Worm (Caenorhabditis elegans) whole organism, mixed stage, embryonic: ENCODE data around the gene sel-8.

Source experiments
- M03D4.4 ChIP-seq: sonication (generic microtip); optimal IDR thresholded peaks from 2 replicates; lab custom pipeline; 2017; ENCODE audit warnings: mild to moderate bottlenecking, missing genetic modification characterization, missing compliant biosample characterization
- bed-3 ChIP-seq: fragments of 200-800 bp; sonication (Bioruptor generic); optimal IDR thresholded peaks from 3 replicates; lab custom pipeline; 2018; ENCODE audit warnings: mild to moderate bottlenecking, missing genetic modification characterization, moderate library complexity, missing compliant biosample characterization
- blmp-1 ChIP-seq: fragments of 150-350 bp; optimal IDR thresholded peaks from 2 replicates; lab custom pipeline; 2014; ENCODE audit warnings: missing biosample characterization, missing genetic modification characterization
- ceh-39 ChIP-seq: fragments of 150-350 bp; optimal IDR thresholded peaks from 2 replicates; lab custom pipeline; 2014; ENCODE audit warnings: missing biosample characterization, missing genetic modification characterization
- ceh-43 ChIP-seq: fragments of 200-800 bp; sonication (Bioruptor generic); optimal IDR thresholded peaks from 2 replicates; lab custom pipeline; 2018; ENCODE audit warnings: mild to moderate bottlenecking, missing genetic modification characterization, moderate library complexity, missing compliant biosample characterization
- ceh-83 ChIP-seq: fragments of 200-800 bp; sonication (Bioruptor generic); optimal IDR thresholded peaks from 2 replicates; lab custom pipeline; 2018; ENCODE audit warnings: mild to moderate bottlenecking, missing genetic modification characterization, missing compliant biosample characterization
- ces-1 ChIP-seq: fragments of 150-350 bp; optimal IDR thresholded peaks from 2 replicates; lab custom pipeline; 2014; ENCODE audit warnings: missing biosample characterization, missing genetic modification reagents, missing genetic modification characterization
- cnd-1 ChIP-seq: fragments of 200-800 bp; sonication (Bioruptor generic); optimal IDR thresholded peaks from 2 replicates; lab custom pipeline; 2018; ENCODE audit warnings: mild to moderate bottlenecking, missing genetic modification characterization, missing compliant biosample characterization
- drap-1 ChIP-seq: fragments of 200-800 bp; sonication (Bioruptor generic); optimal IDR thresholded peaks from 3 replicates; lab custom pipeline; 2018; ENCODE audit warnings: mild to moderate bottlenecking, missing genetic modification characterization, missing compliant biosample characterization
- elt-1 ChIP-seq: sonication (generic microtip); optimal IDR thresholded peaks from 2 replicates; lab custom pipeline; 2017; ENCODE audit warnings: missing genetic modification characterization, mild to moderate bottlenecking, missing compliant biosample characterization, antibody characterized with exemption, moderate library complexity, borderline replicate concordance; ENCODE audit not compliant: insufficient read depth
- elt-3 ChIP-seq: fragments of 150-350 bp; optimal IDR thresholded peaks from 2 replicates; lab custom pipeline; 2014; ENCODE audit warnings: missing biosample characterization, missing genetic modification characterization
- flh-1 ChIP-seq: fragments of 200-800 bp; sonication (Bioruptor generic); optimal IDR thresholded peaks from 2 replicates; lab custom pipeline; 2018; ENCODE audit warnings: mild to moderate bottlenecking, missing genetic modification characterization, moderate library complexity, missing compliant biosample characterization
- ham-2 ChIP-seq: fragments of 200-800 bp; sonication (Bioruptor generic); optimal IDR thresholded peaks from 2 replicates; lab custom pipeline; 2018; ENCODE audit warnings: mild to moderate bottlenecking, missing genetic modification characterization, missing compliant biosample characterization
- hlh-1 ChIP-seq: fragments of 150-350 bp; optimal IDR thresholded peaks from 2 replicates; lab custom pipeline; 2014; ENCODE audit warnings: missing biosample characterization, missing genetic modification reagents, missing genetic modification characterization
- lin-13 ChIP-seq: fragments of 150-350 bp; optimal IDR thresholded peaks from 2 replicates; lab custom pipeline; 2014; ENCODE audit warnings: missing biosample characterization, missing genetic modification characterization
- lin-32 ChIP-seq: fragments of 200-800 bp; sonication (Bioruptor generic); optimal IDR thresholded peaks from 2 replicates; lab custom pipeline; 2018; ENCODE audit warnings: mild to moderate bottlenecking, missing genetic modification characterization, missing compliant biosample characterization
- lsy-2 ChIP-seq: fragments of 150-350 bp; optimal IDR thresholded peaks from 2 replicates; lab custom pipeline; 2014; ENCODE audit warnings: missing biosample characterization, missing genetic modification characterization
- mab-5 ChIP-seq: fragments of 150-350 bp; optimal IDR thresholded peaks from 2 replicates; lab custom pipeline; 2014; ENCODE audit warnings: missing biosample characterization, missing genetic modification characterization
- mep-1 ChIP-seq: fragments of 150-350 bp; optimal IDR thresholded peaks from 2 replicates; lab custom pipeline; 2017; ENCODE audit warnings: missing biosample characterization, missing genetic modification reagents, missing genetic modification characterization, inconsistent platforms
- mls-2 ChIP-seq: sonication (generic microtip); optimal IDR thresholded peaks from 2 replicates; lab custom pipeline; 2016; ENCODE audit warnings: mild to moderate bottlenecking, missing genetic modification characterization, moderate library complexity, missing compliant biosample characterization
- nhr-12 ChIP-seq: fragments of 150-350 bp; optimal IDR thresholded peaks from 2 replicates; lab custom pipeline; 2014; ENCODE audit warnings: missing biosample characterization, missing genetic modification characterization
- nhr-2 ChIP-seq: fragments of 150-350 bp; optimal IDR thresholded peaks from 2 replicates; lab custom pipeline; 2014; ENCODE audit warnings: missing biosample characterization, missing genetic modification characterization
- nhr-237 ChIP-seq: fragments of 150-350 bp; optimal IDR thresholded peaks from 2 replicates; lab custom pipeline; 2014; ENCODE audit warnings: missing biosample characterization, missing genetic modification characterization
- nhr-28 ChIP-seq: fragments of 150-350 bp; optimal IDR thresholded peaks from 2 replicates; lab custom pipeline; 2014; ENCODE audit warnings: missing biosample characterization, missing genetic modification characterization
- nhr-76 ChIP-seq: sonication (generic microtip); optimal IDR thresholded peaks from 2 replicates; lab custom pipeline; 2017; ENCODE audit warnings: missing biosample characterization, missing genetic modification characterization
- pha-4 ChIP-seq: fragments of 150-350 bp; optimal IDR thresholded peaks from 2 replicates; lab custom pipeline; 2018; ENCODE audit warnings: missing biosample characterization, missing genetic modification reagents, missing genetic modification characterization
- sem-2 ChIP-seq: fragments of 200-800 bp; sonication (Bioruptor generic); optimal IDR thresholded peaks from 2 replicates; lab custom pipeline; 2018; ENCODE audit warnings: mild to moderate bottlenecking, missing genetic modification characterization, missing compliant biosample characterization
- snpc-4 ChIP-seq: fragments of 150-350 bp; optimal IDR thresholded peaks from 2 replicates; lab custom pipeline; 2014; ENCODE audit warnings: missing biosample characterization, missing genetic modification characterization
- sptf-1 ChIP-seq: sonication (generic microtip); optimal IDR thresholded peaks from 2 replicates; lab custom pipeline; 2017; ENCODE audit warnings: mild to moderate bottlenecking, missing genetic modification characterization, moderate library complexity, missing compliant biosample characterization
- tbx-8 ChIP-seq: fragments of 200-800 bp; sonication (Bioruptor generic); optimal IDR thresholded peaks from 2 replicates; lab custom pipeline; 2018; ENCODE audit warnings: mild to moderate bottlenecking, missing genetic modification characterization, moderate library complexity, missing compliant biosample characterization
- unc-120 ChIP-seq: sonication (generic microtip); optimal IDR thresholded peaks from 2 replicates; lab custom pipeline; 2017; ENCODE audit warnings: missing genetic modification characterization, missing compliant biosample characterization; ENCODE audit not compliant: poor library complexity, severe bottlenecking
- unc-39 ChIP-seq: fragments of 150-350 bp; optimal IDR thresholded peaks from 2 replicates; lab custom pipeline; 2014; ENCODE audit warnings: missing biosample characterization, missing genetic modification characterization
- unc-62 ChIP-seq: fragments of 150-350 bp; optimal IDR thresholded peaks from 2 replicates; lab custom pipeline; 2014; ENCODE audit warnings: missing biosample characterization, missing genetic modification reagents, missing genetic modification characterization
- zip-8 ChIP-seq: fragments of 150-350 bp; optimal IDR thresholded peaks from 2 replicates; lab custom pipeline; 2014; ENCODE audit warnings: missing biosample characterization, missing genetic modification characterization
- ztf-11 ChIP-seq: fragments of 150-350 bp; optimal IDR thresholded peaks from 2 replicates; lab custom pipeline; 2014; ENCODE audit warnings: missing biosample characterization, missing genetic modification characterization

sel-8 gene

ce11 chrIII:3670336-3670735, 43.4 kb upstream of the sel-8 start, which contains the start of gene C46F11.6:
C46F11.6 (minus strand) TSS chrIII:3670436.
- no peak for TF ChIP-seq blmp-1
- TF ChIP-seq mls-2 (tag; lab: Kevin White, UChicago), result no peak
- no peak for TF ChIP-seq ztf-11 (tag; lab: Kevin White, UChicago)
- TF ChIP-seq hlh-1 (tag; lab: Kevin White, UChicago), result no peak
- no peak for TF ChIP-seq unc-62 (GFP tag; lab: Kevin White, UChicago)
- no peak for TF ChIP-seq lsy-2 (tag; lab: Kevin White, UChicago)
- TF ChIP-seq ceh-43, result no peak
- no peak for TF ChIP-seq drap-1 (GFP tag; lab: Kevin White, UChicago)
- no peak for TF ChIP-seq ham-2 (GFP tag; lab: Kevin White, UChicago)
- TF ChIP-seq mep-1, result no peak
- TF ChIP-seq ces-1 (GFP tag; lab: Kevin White, UChicago), result no peak

- peak; percentile 88 for TF ChIP-seq nhr-12 (tag; lab: Kevin White, UChicago)
- TF ChIP-seq nhr-76 (tag; lab: Kevin White, UChicago), result peak; percentile 90
- TF ChIP-seq nhr-2, result peak; percentile 14
- peak; percentile 29 for TF ChIP-seq unc-62 (GFP tag; lab: Kevin White, UChicago)
- TF ChIP-seq mab-5, result no peak
- no peak for TF ChIP-seq snpc-4 (tag; lab: Kevin White, UChicago)
- peak; percentile 93 for TF ChIP-seq M03D4.4
- TF ChIP-seq lin-32 (GFP tag; lab: Kevin White, UChicago), result peak; percentile 77
- peak; percentile 84 for TF ChIP-seq unc-120 (tag; lab: Kevin White, UChicago)
- TF ChIP-seq flh-1 (GFP tag; lab: Kevin White, UChicago), result peak; percentile 61
- peak; percentile 61 for TF ChIP-seq blmp-1
- peak; percentile 1 for TF ChIP-seq nhr-28 (tag; lab: Kevin White, UChicago)
- TF ChIP-seq elt-3, result no peak
- TF ChIP-seq drap-1 (GFP tag; lab: Kevin White, UChicago), result peak; percentile 89
- peak; percentile 86 for TF ChIP-seq ceh-83 (GFP tag; lab: Kevin White, UChicago)
- peak; percentile 89 for TF ChIP-seq cnd-1 (tag; lab: Kevin White, UChicago)
- TF ChIP-seq lin-13 (tag; lab: Kevin White, UChicago), result peak; percentile 73
- peak; percentile 79 for TF ChIP-seq tbx-8 (GFP tag; lab: Kevin White, UChicago)
- TF ChIP-seq hlh-1 (tag; lab: Kevin White, UChicago), result peak; percentile 84
- TF ChIP-seq pha-4 (tag; lab: Kevin White, UChicago), result peak; percentile 69
- TF ChIP-seq mls-2 (tag; lab: Kevin White, UChicago), result peak; percentile 93
- TF ChIP-seq ztf-11 (tag; lab: Kevin White, UChicago), result peak; percentile 91
- peak; percentile 56 for TF ChIP-seq ham-2 (GFP tag; lab: Kevin White, UChicago)
- peak; percentile 52 for TF ChIP-seq nhr-237 (tag; lab: Kevin White, UChicago)
- peak; percentile 25 for TF ChIP-seq ces-1 (GFP tag; lab: Kevin White, UChicago)
- TF ChIP-seq lsy-2 (tag; lab: Kevin White, UChicago), result peak; percentile 73
- peak; percentile 79 for TF ChIP-seq sem-2 (GFP tag; lab: Kevin White, UChicago)
- no peak for TF ChIP-seq zip-8 (tag; lab: Kevin White, UChicago)
- peak; percentile 9 for TF ChIP-seq ceh-39 (tag; lab: Kevin White, UChicago)
- no peak for TF ChIP-seq elt-1 (tag; lab: Kevin White, UChicago)
- peak; percentile 89 for TF ChIP-seq ceh-43
- peak; percentile 74 for TF ChIP-seq bed-3 (GFP tag; lab: Kevin White, UChicago)
- TF ChIP-seq mep-1, result peak; percentile 80
- peak; percentile 95 for TF ChIP-seq sptf-1
- peak; percentile 77 for TF ChIP-seq unc-39 (tag; lab: Kevin White, UChicago)
- TF ChIP-seq, all 35 proteins: peak for 30
Measured at ce11 chrIII:3664224-3664623, 37.3 kb upstream of the sel-8 start, which contains the start of gene C46F11.4. C46F11.4 (minus strand) TSS chrIII:3664304.

ce11 chrIII:3657479-3657878, 30.5 kb upstream of the sel-8 start, which contains the start of gene C46F11.5:
C46F11.5 (minus strand) TSS chrIII:3657606.
- no peak for TF ChIP-seq M03D4.4
- no peak for TF ChIP-seq nhr-2
- no peak for TF ChIP-seq ceh-43
- no peak for TF ChIP-seq sem-2 (GFP tag; lab: Kevin White, UChicago)
- no peak for TF ChIP-seq nhr-28 (tag; lab: Kevin White, UChicago)
- TF ChIP-seq nhr-76 (tag; lab: Kevin White, UChicago), result no peak
- no peak for TF ChIP-seq mab-5
- TF ChIP-seq ces-1 (GFP tag; lab: Kevin White, UChicago), result no peak
- TF ChIP-seq mep-1, result no peak
- TF ChIP-seq unc-39 (tag; lab: Kevin White, UChicago), result no peak
- TF ChIP-seq bed-3 (GFP tag; lab: Kevin White, UChicago), result no peak
- no peak for TF ChIP-seq flh-1 (GFP tag; lab: Kevin White, UChicago)
- TF ChIP-seq zip-8 (tag; lab: Kevin White, UChicago), result no peak
- no peak for TF ChIP-seq ceh-39 (tag; lab: Kevin White, UChicago)
- TF ChIP-seq hlh-1 (tag; lab: Kevin White, UChicago), result no peak
- no peak for TF ChIP-seq ham-2 (GFP tag; lab: Kevin White, UChicago)
- no peak for TF ChIP-seq nhr-12 (tag; lab: Kevin White, UChicago)
